Worm (Caenorhabditis elegans) whole organism, L3 larva: ENCODE measurements around the gene btb-6.

Source experiments
- ZK546.5 ChIP-seq: sonication (generic microtip); optimal IDR thresholded peaks from 2 replicates; lab custom pipeline; 2017; ENCODE audit warnings: missing biosample characterization, missing genetic modification characterization
- aly-2 ChIP-seq: fragments of 150-350 bp; optimal IDR thresholded peaks from 2 replicates; lab custom pipeline; 2014; ENCODE audit warnings: missing biosample characterization, missing genetic modification characterization
- elt-3 ChIP-seq, 3 experiments: fragments of 150-350 bp in 1 of 3; sonication (generic microtip) in 2 of 3; optimal IDR thresholded peaks; 2 replicates in 2 of 3; 4 replicates in 1 of 3; lab custom pipeline; 2014 to 2017; ENCODE audit warnings: missing biosample characterization in 3 of 3, missing genetic modification characterization in 3 of 3
- nhr-12 ChIP-seq: fragments of 150-350 bp; optimal IDR thresholded peaks from 2 replicates; lab custom pipeline; 2014; ENCODE audit warnings: missing biosample characterization, missing genetic modification characterization
- nhr-237 ChIP-seq: fragments of 150-350 bp; optimal IDR thresholded peaks from 2 replicates; lab custom pipeline; 2014; ENCODE audit warnings: missing biosample characterization, missing genetic modification characterization
- nhr-28 ChIP-seq: fragments of 150-350 bp; optimal IDR thresholded peaks from 2 replicates; lab custom pipeline; 2014; ENCODE audit warnings: missing biosample characterization, missing genetic modification characterization
- nhr-43 ChIP-seq: sonication (generic microtip); optimal IDR thresholded peaks from 2 replicates; lab custom pipeline; 2016; ENCODE audit warnings: mild to moderate bottlenecking, missing genetic modification characterization, missing compliant biosample characterization; ENCODE audit not compliant: poor library complexity, severe bottlenecking
- nhr-76 ChIP-seq: fragments of 150-350 bp; sonication (generic microtip); optimal IDR thresholded peaks from 5 replicates; lab custom pipeline; 2014; ENCODE audit warnings: missing biosample characterization, missing genetic modification characterization
- nhr-77 ChIP-seq: fragments of 150-350 bp; optimal IDR thresholded peaks from 2 replicates; lab custom pipeline; 2014; ENCODE audit warnings: missing biosample characterization, missing genetic modification characterization
- unc-39 ChIP-seq: sonication (generic microtip); optimal IDR thresholded peaks from 4 replicates; lab custom pipeline; 2017; ENCODE audit warnings: missing biosample characterization, missing genetic modification characterization
- unc-62 ChIP-seq: fragments of 150-350 bp; sonication (generic microtip); optimal IDR thresholded peaks from 4 replicates; lab custom pipeline; 2014; ENCODE audit warnings: missing biosample characterization, missing genetic modification reagents, missing genetic modification characterization
- zag-1 ChIP-seq: fragments of 150-350 bp; optimal IDR thresholded peaks from 2 replicates; lab custom pipeline; 2014; ENCODE audit warnings: missing biosample characterization, missing genetic modification characterization

DNA sequence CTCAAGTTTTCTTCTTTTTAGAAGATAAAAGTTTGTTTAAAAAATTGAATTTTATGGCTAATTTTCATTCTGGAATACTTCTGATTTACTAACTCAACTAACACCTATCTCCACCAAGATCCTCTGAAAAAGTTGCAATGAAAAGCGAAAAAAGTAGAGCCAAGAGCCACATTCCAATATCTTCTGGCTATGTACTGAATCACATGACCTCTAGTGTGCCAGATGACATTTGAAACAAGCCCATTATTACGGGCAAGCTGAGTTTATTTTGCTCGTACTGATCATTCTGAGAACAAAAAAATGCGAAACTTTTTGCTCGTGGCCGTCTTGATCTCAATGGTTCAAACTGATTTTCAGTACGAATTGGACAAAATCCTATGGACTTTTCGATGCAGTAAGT, 36.0 kb upstream of the btb-6 start, which contains the start of gene irld-36:
- no peak for TF ChIP-seq nhr-12 (tag; lab: Kevin White, UChicago)
- TF ChIP-seq zag-1, result no peak
- TF ChIP-seq unc-62 (GFP tag; lab: Kevin White, UChicago), result no peak
- no peak for TF ChIP-seq nhr-76 (tag; lab: Kevin White, UChicago)
- TF ChIP-seq ZK546.5 (tag; lab: Kevin White, UChicago), result no peak
- no peak for TF ChIP-seq unc-39 (tag; lab: Kevin White, UChicago)
- TF ChIP-seq aly-2 (tag; lab: Kevin White, UChicago), result no peak
- no peak for TF ChIP-seq nhr-43 (tag; lab: Kevin White, UChicago)
- no peak for TF ChIP-seq nhr-77 (tag; lab: Kevin White, UChicago)
- TF ChIP-seq elt-3 (tag; optimal IDR thresholded peaks at IDR 0.05; lab: Kevin White, UChicago), result no peak
- TF ChIP-seq nhr-237, result no peak
- no peak for TF ChIP-seq nhr-28 (tag; lab: Kevin White, UChicago)
